Worm (Caenorhabditis elegans): ENCODE measurements around the gene ZK669.5.

The ZK669.5 gene

DNA sequence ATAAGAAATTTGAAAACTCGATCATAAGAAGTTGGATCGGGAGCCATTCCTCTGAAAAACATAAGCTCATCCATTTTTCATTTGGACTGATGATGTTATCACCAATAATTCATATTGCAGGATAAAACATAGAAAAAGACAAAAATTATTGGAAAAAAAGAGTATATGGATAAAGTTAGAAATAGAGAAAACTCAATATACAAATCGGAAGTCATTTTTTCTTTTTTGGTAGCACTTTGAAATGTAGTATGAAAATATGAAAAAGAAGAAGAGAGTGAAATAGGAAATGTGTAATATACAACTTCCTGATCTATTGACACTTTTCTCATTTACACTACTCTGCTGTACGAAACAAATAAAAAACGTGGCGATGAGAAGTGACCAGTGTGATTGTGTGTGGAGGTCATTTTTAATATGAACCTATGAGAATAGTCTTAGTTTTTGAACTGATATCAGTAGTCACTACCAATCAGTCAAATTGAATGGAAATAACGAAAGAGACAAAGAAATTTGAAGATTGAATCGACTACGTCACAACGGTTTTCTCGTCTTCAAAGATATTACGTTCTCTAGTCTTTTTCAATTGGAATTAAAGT is at the start of gene ZK669.5:
ZK669.5 (minus strand) TSS at position 51 of the 596 bp plus-strand sequence.
- TF ChIP-seq Y75B8A.6 (GFP tag; IDR thresholded peaks at IDR 0.05) (no peak), nhr-28 (tag; optimal IDR thresholded peaks at IDR 0.05) (peak; percentile 38)

DNA sequence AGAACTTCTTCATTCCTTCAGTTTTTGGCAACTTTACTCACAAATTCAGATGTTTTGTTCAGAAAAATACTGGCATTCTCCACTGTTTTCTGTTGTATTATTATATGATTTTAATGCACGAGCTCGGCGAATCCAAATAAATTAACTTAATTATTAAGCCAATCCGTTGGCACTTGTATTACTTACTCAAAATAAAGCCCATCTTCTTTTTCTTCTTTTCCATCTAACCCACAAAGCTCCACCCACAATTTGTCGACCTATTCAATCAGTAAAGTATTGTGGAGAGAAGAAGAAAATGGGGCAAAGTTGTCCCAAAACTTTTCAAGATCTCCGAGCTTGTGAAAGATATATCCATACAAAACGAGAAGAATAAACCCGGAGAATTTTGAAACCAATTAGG is 44.6 kb upstream of the ZK669.5 start:
- TF ChIP-seq unc-130 (GFP tag; optimal IDR thresholded peaks at IDR 0.05) (no peak), nhr-237 (tag; optimal IDR thresholded peaks at IDR 0.05) (no peak), skn-1 (tag; optimal IDR thresholded peaks at IDR 0.05) (no peak)

DNA sequence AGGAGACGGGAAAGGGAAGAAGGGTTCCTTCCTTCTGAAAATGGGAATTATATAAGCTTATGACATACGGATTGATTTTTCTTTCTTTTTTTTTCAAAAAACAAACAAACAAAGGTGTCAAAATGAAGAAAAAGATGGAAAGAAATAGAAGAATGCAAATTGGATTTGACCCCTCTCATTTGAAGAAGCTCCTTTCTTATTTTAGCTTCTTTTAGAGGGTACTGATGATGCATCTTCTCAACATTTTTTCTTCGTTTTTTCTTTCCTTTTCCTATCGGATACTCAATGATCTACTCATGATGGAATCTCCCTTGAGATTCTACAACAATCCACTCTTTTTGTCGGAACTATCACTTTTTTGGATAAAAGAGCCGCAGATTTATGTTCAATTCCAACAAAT is 43.5 kb upstream of the ZK669.5 start:
- no peak for TF ChIP-seq daf-19 (GFP tag; conservative IDR thresholded peaks at IDR 0.05)
- TF ChIP-seq ztf-7 (tag; optimal IDR thresholded peaks at IDR 0.05): no peak
- TF ChIP-seq aha-1 (tag): peak; percentile 2
- TF ChIP-seq fkh-10 (GFP tag; optimal IDR thresholded peaks at IDR 0.05): peak; percentile 79
- peak; percentile 37 for TF ChIP-seq ces-1 (GFP tag; optimal IDR thresholded peaks at IDR 0.05)

- peak in 1 of 2 experiments; percentile 6 for TF ChIP-seq lsy-2 (tag; optimal IDR thresholded peaks at IDR 0.05)
- no peak for TF ChIP-seq nhr-11 (tag; optimal IDR thresholded peaks at IDR 0.05)
- no peak for TF ChIP-seq ceh-20 (GFP tag; IDR thresholded peaks at IDR 0.05)
- TF ChIP-seq aha-1 (tag): peak; percentile 90
- TF ChIP-seq ceh-44 (GFP tag; IDR thresholded peaks at IDR 0.05): no peak
These were observed 40.2 kb upstream of the ZK669.5 start for ce11 chrII:7986928-7987327.

ce11 chrII:7985029-7985428 is 38.3 kb upstream of the ZK669.5 start:
- TF ChIP-seq unc-62 (GFP tag; optimal IDR thresholded peaks at IDR 0.05 in 1 of 2): peak in 1 of 2 experiments; percentile 99
- no peak for TF ChIP-seq unc-62 (tag; optimal IDR thresholded peaks at IDR 0.05)
- no peak for TF ChIP-seq duxl-1 (tag; optimal IDR thresholded peaks at IDR 0.05; ENCODE audit: poor library complexity)

DNA sequence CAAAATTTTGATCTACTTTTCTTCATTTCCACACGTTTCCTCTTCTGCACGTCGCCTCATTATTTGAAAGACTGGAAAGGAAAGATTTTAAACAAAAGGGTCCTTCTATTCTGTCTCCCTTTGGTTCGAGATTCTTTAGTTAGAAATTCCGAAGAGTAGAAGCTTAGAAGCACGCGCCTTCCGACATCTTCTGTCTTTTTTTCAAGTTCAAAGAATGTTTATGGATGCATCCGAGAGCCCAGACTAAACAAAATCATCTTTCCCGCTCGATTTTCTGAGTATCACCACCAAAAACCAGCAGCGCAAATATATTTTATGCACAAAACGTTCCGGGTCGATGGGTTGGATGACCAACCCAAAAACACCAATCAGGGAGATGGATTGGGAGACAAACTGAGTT is 37.4 kb upstream of the ZK669.5 start:
- TF ChIP-seq F49E8.2 (tag; optimal IDR thresholded peaks at IDR 0.05; ENCODE audit: borderline replicate concordance) (no peak), R02D3.7 (tag; optimal IDR thresholded peaks at IDR 0.05) (no peak), madf-9 (GFP tag; conservative IDR thresholded peaks at IDR 0.05) (no peak), ZK546.5 (tag; optimal IDR thresholded peaks at IDR 0.05) (no peak), tag-97 (GFP tag; IDR thresholded peaks at IDR 0.05) (no peak), fkh-10 (GFP tag; optimal IDR thresholded peaks at IDR 0.05) (peak; percentile 30), aha-1 (tag) (peak; percentile 95), ama-1 (optimal IDR thresholded peaks at IDR 0.05) (no peak), Y75B8A.6 (GFP tag; IDR thresholded peaks at IDR 0.05) (no peak), ztf-7 (tag; optimal IDR thresholded peaks at IDR 0.05) (no peak)

ce11 chrII:7983454-7983853 is 36.8 kb upstream of the ZK669.5 start:
- no peak for TF ChIP-seq zfp-3 (GFP tag; conservative IDR thresholded peaks at IDR 0.05)
- peak; percentile 77 for TF ChIP-seq aha-1 (tag)
- peak in 1 of 2 experiments; percentile 89 for TF ChIP-seq unc-62 (GFP tag; optimal IDR thresholded peaks at IDR 0.05 in 1 of 2)
- no peak for TF ChIP-seq unc-62 (tag; optimal IDR thresholded peaks at IDR 0.05)

DNA sequence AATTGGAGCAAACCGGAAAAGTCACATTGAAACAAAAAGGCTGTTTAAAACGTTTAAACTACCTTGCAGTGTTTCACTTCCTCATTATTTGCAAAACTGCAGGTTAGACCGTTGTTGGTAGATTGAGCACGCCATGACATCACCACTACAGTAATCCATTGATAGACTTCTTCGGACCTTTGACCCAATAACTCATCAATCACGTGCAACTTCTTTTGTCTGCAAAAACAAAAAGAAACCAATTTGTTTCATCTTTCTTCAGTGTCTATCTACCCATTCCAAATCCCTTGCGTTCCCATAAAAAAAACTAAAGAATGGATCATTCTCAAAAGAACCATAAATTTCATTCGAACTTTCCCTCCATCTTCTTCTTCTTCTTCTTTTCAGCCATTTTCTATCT is 34.4 kb upstream of the ZK669.5 start:
- TF ChIP-seq unc-62 (GFP tag; optimal IDR thresholded peaks at IDR 0.05 in 1 of 2) (peak in 1 of 2 experiments; percentile 78), unc-62 (tag; optimal IDR thresholded peaks at IDR 0.05) (no peak), daf-8 (GFP tag; IDR thresholded peaks at IDR 0.05) (no peak)

- TF ChIP-seq rbr-2 (tag; optimal IDR thresholded peaks at IDR 0.05) (no peak), mdt-29 (GFP tag; IDR thresholded peaks at IDR 0.05) (no peak), hlh-30 (tag; optimal IDR thresholded peaks at IDR 0.05; ENCODE audit: insufficient read depth) (no peak), nhr-11 (tag; optimal IDR thresholded peaks at IDR 0.05) (peak; percentile 28), T26A8.4 (GFP tag; IDR thresholded peaks at IDR 0.05) (no peak), D1046.2 (GFP tag; IDR thresholded peaks at IDR 0.05) (no peak)
These were observed 30.8 kb upstream of the ZK669.5 start for ce11 chrII:7977513-7977912.
